Fruit fly (Drosophila melanogaster) whole organism, embryonic: Measurements from ENCODE around the gene CG7568.
A peak's percentile ranks its signal among the peaks of the same experiment; 100 is the strongest.

ENCODE experiments used
- Atf-2 ChIP-seq: fragments of 200-800 bp; sonication (Bioruptor generic); optimal IDR thresholded peaks from 2 replicates; lab custom pipeline; 2016; ENCODE audit warnings: missing biosample characterization, missing genetic modification characterization
- B-H2 ChIP-seq: fragments of 200-800 bp; sonication (Bioruptor generic); optimal IDR thresholded peaks from 2 replicates; lab custom pipeline; 2018; ENCODE audit warnings: missing biosample characterization, mild to moderate bottlenecking, missing genetic modification characterization
- CG10462 ChIP-seq: fragments of 200-800 bp; sonication (Bioruptor generic); optimal IDR thresholded peaks from 2 replicates; lab custom pipeline; 2016; ENCODE audit warnings: missing biosample characterization, missing genetic modification characterization
- CG11504 ChIP-seq: fragments of 200-800 bp; sonication (Bioruptor generic); optimal IDR thresholded peaks from 3 replicates; lab custom pipeline; 2019; ENCODE audit warnings: missing biosample characterization, mild to moderate bottlenecking, missing genetic modification characterization, moderate library complexity
- CG12769 ChIP-seq: fragments of 200-800 bp; sonication (Bioruptor generic); optimal IDR thresholded peaks from 2 replicates; lab custom pipeline; 2019; ENCODE audit warnings: missing biosample characterization, mild to moderate bottlenecking, missing genetic modification characterization, moderate library complexity
- CG14014 ChIP-seq: fragments of 200-800 bp; sonication (Bioruptor generic); IDR thresholded peaks from 2 replicates; pipeline ENCODE4 v1.3.6; 2022; ENCODE audit warnings: missing biosample characterization, missing genetic modification characterization
- CG17359 ChIP-seq: fragments of 200-800 bp; sonication (Bioruptor generic); optimal IDR thresholded peaks from 3 replicates; lab custom pipeline; 2018; ENCODE audit warnings: missing biosample characterization, mild to moderate bottlenecking, missing genetic modification characterization, moderate library complexity
- CG18764 ChIP-seq: fragments of 200-800 bp; sonication (Bioruptor generic); optimal IDR thresholded peaks from 3 replicates; lab custom pipeline; 2016; ENCODE audit warnings: missing biosample characterization, missing genetic modification characterization
- CG2199 ChIP-seq: fragments of 200-800 bp; sonication (Bioruptor generic); IDR thresholded peaks from 3 replicates; pipeline ENCODE4 v1.3.6; 2022; ENCODE audit warnings: missing biosample characterization, missing genetic modification characterization
- CG30020 ChIP-seq: fragments of 200-800 bp; optimal IDR thresholded peaks from 2 replicates; lab custom pipeline; 2019; ENCODE audit warnings: missing biosample characterization, mild to moderate bottlenecking, missing genetic modification characterization, moderate library complexity
- CG3065 ChIP-seq: fragments of 200-800 bp; sonication (Bioruptor generic); optimal IDR thresholded peaks from 2 replicates; lab custom pipeline; 2016; ENCODE audit warnings: missing biosample characterization, missing genetic modification characterization
- CG32767 ChIP-seq: fragments of 200-800 bp; sonication (Bioruptor generic); IDR thresholded peaks from 2 replicates; pipeline ENCODE4 v1.3.6; 2022; ENCODE audit warnings: missing biosample characterization, missing genetic modification characterization
- CG43689 ChIP-seq: fragments of 200-800 bp; sonication (Bioruptor generic); IDR thresholded peaks from 2 replicates; pipeline ENCODE4 v1.3.6; 2022; ENCODE audit warnings: missing biosample characterization, missing genetic modification characterization
- CG8359 ChIP-seq: fragments of 200-800 bp; sonication (Bioruptor generic); optimal IDR thresholded peaks from 2 replicates; lab custom pipeline; 2017; ENCODE audit warnings: missing biosample characterization, mild to moderate bottlenecking, missing genetic modification characterization, borderline replicate concordance
- Drgx ChIP-seq: fragments of 200-800 bp; sonication (Bioruptor generic); IDR thresholded peaks from 2 replicates; pipeline ENCODE4 v1.3.6; 2022; ENCODE audit warnings: missing biosample characterization, missing genetic modification characterization
- E2f2 ChIP-seq: fragments of 200-800 bp; sonication (Bioruptor generic); IDR thresholded peaks from 2 replicates; pipeline ENCODE4 v1.3.6; 2022; ENCODE audit warnings: missing biosample characterization, missing genetic modification characterization
- Gug ChIP-seq: fragments of 200-800 bp; sonication (Bioruptor generic); IDR thresholded peaks from 4 replicates; pipeline ENCODE4 v1.3.6; 2022; ENCODE audit warnings: missing biosample characterization, missing genetic modification characterization
- Hr3 ChIP-seq: fragments of 200-800 bp; sonication (Bioruptor generic); optimal IDR thresholded peaks from 3 replicates; lab custom pipeline; 2016; ENCODE audit warnings: missing biosample characterization, missing genetic modification characterization
- Hr78 ChIP-seq, 2 experiments: fragments of 200-800 bp in 1 of 2; fragments of >200 bp in 1 of 2; sonication (Bioruptor generic) in 1 of 2; optimal IDR thresholded peaks; 2 replicates each; lab custom pipeline; 2017 to 2019; ENCODE audit warnings: missing biosample characterization in 2 of 2, missing genetic modification characterization in 2 of 2, mild to moderate bottlenecking in 1 of 2, moderate library complexity in 1 of 2
- Med ChIP-seq: fragments of 200-800 bp; sonication (Bioruptor generic); peaks from one replicate; lab custom pipeline; 2016; ENCODE audit warnings: missing biosample characterization, missing genetic modification characterization, mild to moderate bottlenecking, inconsistent platforms, moderate library complexity
- NK7.1 ChIP-seq: fragments of 200-800 bp; sonication (Bioruptor generic); optimal IDR thresholded peaks from 3 replicates; lab custom pipeline; 2016; ENCODE audit warnings: missing biosample characterization, missing genetic modification characterization
- Optix ChIP-seq: fragments of 200-800 bp; sonication (Bioruptor generic); IDR thresholded peaks from 3 replicates; pipeline ENCODE4 v1.3.6; 2022; ENCODE audit warnings: missing biosample characterization, missing genetic modification characterization
- Ptx1 ChIP-seq: fragments of 200-800 bp; sonication (Bioruptor generic); IDR thresholded peaks from 2 replicates; pipeline ENCODE4 v1.3.6; 2022; ENCODE audit warnings: missing biosample characterization, missing genetic modification characterization
- Ravus ChIP-seq: fragments of 200-800 bp; sonication (Bioruptor generic); IDR thresholded peaks from 2 replicates; pipeline ENCODE4 v1.3.6; 2022; ENCODE audit warnings: missing biosample characterization, missing genetic modification characterization
- Sox100B ChIP-seq: fragments of 200-800 bp; sonication (Bioruptor generic); optimal IDR thresholded peaks from 3 replicates; lab custom pipeline; 2018; ENCODE audit warnings: missing biosample characterization, mild to moderate bottlenecking, missing genetic modification characterization
- Sry-δ ChIP-seq: fragments of 200-800 bp; sonication (Bioruptor generic); optimal IDR thresholded peaks from 2 replicates; lab custom pipeline; 2016; ENCODE audit warnings: missing biosample characterization, missing genetic modification characterization
- bigmax ChIP-seq: fragments of 200-800 bp; sonication (Bioruptor generic); optimal IDR thresholded peaks from 2 replicates; lab custom pipeline; 2018; ENCODE audit warnings: missing biosample characterization, mild to moderate bottlenecking, missing genetic modification characterization
- btn ChIP-seq: fragments of 200-800 bp; sonication (Bioruptor generic); optimal IDR thresholded peaks from 2 replicates; lab custom pipeline; 2016; ENCODE audit warnings: missing biosample characterization, missing genetic modification characterization
- caup ChIP-seq: fragments of 200-800 bp; sonication (Bioruptor generic); optimal IDR thresholded peaks from 3 replicates; lab custom pipeline; 2017; ENCODE audit warnings: missing biosample characterization, mild to moderate bottlenecking, missing genetic modification characterization, moderate library complexity; ENCODE audit not compliant: severe bottlenecking
- chinmo ChIP-seq: fragments of 200-800 bp; sonication (Bioruptor generic); IDR thresholded peaks from 4 replicates; pipeline ENCODE4 v1.3.6; 2022; ENCODE audit warnings: missing biosample characterization, missing genetic modification characterization; ENCODE audit not compliant: partially characterized antibody
- ewg ChIP-seq: fragments of 200-800 bp; sonication (Bioruptor generic); optimal IDR thresholded peaks from 3 replicates; lab custom pipeline; 2017; ENCODE audit warnings: mild to moderate bottlenecking, missing biosample characterization, missing genetic modification reagents, missing genetic modification characterization
- gem ChIP-seq: fragments of 200-800 bp; sonication (Bioruptor generic); optimal IDR thresholded peaks from 2 replicates; lab custom pipeline; 2019; ENCODE audit warnings: missing biosample characterization, mild to moderate bottlenecking, missing genetic modification characterization, moderate library complexity
- gt ChIP-seq: fragments of 200-800 bp; sonication (Bioruptor generic); IDR thresholded peaks from 2 replicates; pipeline ENCODE4 v1.3.6; 2022; ENCODE audit warnings: missing biosample characterization, missing genetic modification characterization
- ken ChIP-seq: fragments of 200-800 bp; sonication (Bioruptor generic); IDR thresholded peaks from 3 replicates; pipeline ENCODE4 v1.3.6; 2022; ENCODE audit warnings: missing biosample characterization, missing genetic modification characterization
- lab ChIP-seq: fragments of 200-800 bp; sonication (Bioruptor generic); optimal IDR thresholded peaks from 3 replicates; lab custom pipeline; 2017; ENCODE audit warnings: missing biosample characterization, missing genetic modification characterization, mild to moderate bottlenecking, moderate library complexity, missing genetic modification reagents
- lola ChIP-seq, 3 experiments: fragments of >200 bp in 2 of 3; fragments of 200-800 bp in 1 of 3; sonication (Bioruptor generic) in 1 of 3; optimal IDR thresholded peaks; 2 replicates each; lab custom pipeline; 2017 to 2019; ENCODE audit warnings: missing biosample characterization in 3 of 3, missing genetic modification characterization in 3 of 3, mild to moderate bottlenecking in 1 of 3, moderate library complexity in 1 of 3
- lov ChIP-seq, 2 experiments: fragments of 200-800 bp in 1 of 2; fragments of >200 bp in 1 of 2; sonication (Bioruptor generic) in 1 of 2; IDR thresholded peaks in 1 of 2; optimal IDR thresholded peaks in 1 of 2; 2 replicates in 1 of 2; 3 replicates in 1 of 2; pipeline versions ENCODE4 v1.3.6 to Lab custom; 2017 to 2022; ENCODE audit warnings: missing biosample characterization in 1 of 2, missing genetic modification characterization in 1 of 2
- pum ChIP-seq: fragments of 200-800 bp; sonication (Bioruptor generic); optimal IDR thresholded peaks from 2 replicates; lab custom pipeline; 2016; ENCODE audit warnings: missing biosample characterization, missing genetic modification characterization
- ranshi ChIP-seq: fragments of 200-800 bp; sonication (Bioruptor generic); IDR thresholded peaks from 2 replicates; pipeline ENCODE4 v1.3.6; 2022; ENCODE audit warnings: missing biosample characterization, missing genetic modification characterization
- rib ChIP-seq: fragments of 200-800 bp; sonication (Bioruptor generic); IDR thresholded peaks from 2 replicates; pipeline ENCODE4 v1.3.6; 2022; ENCODE audit warnings: missing biosample characterization, missing genetic modification characterization
- sens ChIP-seq: fragments of 200-800 bp; sonication (Bioruptor generic); peaks from one replicate; lab custom pipeline; 2016; ENCODE audit warnings: missing biosample characterization, missing genetic modification characterization
- sob ChIP-seq: fragments of 200-800 bp; sonication (Bioruptor generic); IDR thresholded peaks from 2 replicates; pipeline ENCODE4 v1.3.6; 2022; ENCODE audit warnings: missing biosample characterization, missing genetic modification characterization
- sug ChIP-seq: fragments of 200-800 bp; optimal IDR thresholded peaks from 2 replicates; lab custom pipeline; 2019; ENCODE audit warnings: missing biosample characterization, mild to moderate bottlenecking, missing genetic modification characterization, moderate library complexity
- tna ChIP-seq: fragments of 200-800 bp; sonication (Bioruptor generic); IDR thresholded peaks from 2 replicates; pipeline ENCODE4 v1.3.6; 2022; ENCODE audit warnings: missing biosample characterization, missing genetic modification characterization; ENCODE audit not compliant: partially characterized antibody
- trem ChIP-seq: fragments of 200-800 bp; optimal IDR thresholded peaks from 3 replicates; lab custom pipeline; 2019; ENCODE audit warnings: missing biosample characterization, mild to moderate bottlenecking, missing genetic modification characterization, moderate library complexity
- usp ChIP-seq: fragments of >200 bp; optimal IDR thresholded peaks from 2 replicates; lab custom pipeline; 2017; ENCODE audit warnings: missing biosample characterization, missing genetic modification characterization
- vfl ChIP-seq: fragments of 200-800 bp; sonication (Bioruptor generic); optimal IDR thresholded peaks from 2 replicates; lab custom pipeline; 2016; ENCODE audit warnings: missing biosample characterization, missing genetic modification characterization
- vvl ChIP-seq: fragments of 200-800 bp; sonication (Bioruptor generic); IDR thresholded peaks from 2 replicates; pipeline ENCODE4 v1.3.6; 2022; ENCODE audit warnings: missing biosample characterization, missing genetic modification characterization
- zfh2 ChIP-seq: fragments of 200-800 bp; sonication (Bioruptor generic); optimal IDR thresholded peaks from 2 replicates; lab custom pipeline; 2016; ENCODE audit warnings: missing biosample characterization, missing genetic modification characterization

Gene CG7568

DNA sequence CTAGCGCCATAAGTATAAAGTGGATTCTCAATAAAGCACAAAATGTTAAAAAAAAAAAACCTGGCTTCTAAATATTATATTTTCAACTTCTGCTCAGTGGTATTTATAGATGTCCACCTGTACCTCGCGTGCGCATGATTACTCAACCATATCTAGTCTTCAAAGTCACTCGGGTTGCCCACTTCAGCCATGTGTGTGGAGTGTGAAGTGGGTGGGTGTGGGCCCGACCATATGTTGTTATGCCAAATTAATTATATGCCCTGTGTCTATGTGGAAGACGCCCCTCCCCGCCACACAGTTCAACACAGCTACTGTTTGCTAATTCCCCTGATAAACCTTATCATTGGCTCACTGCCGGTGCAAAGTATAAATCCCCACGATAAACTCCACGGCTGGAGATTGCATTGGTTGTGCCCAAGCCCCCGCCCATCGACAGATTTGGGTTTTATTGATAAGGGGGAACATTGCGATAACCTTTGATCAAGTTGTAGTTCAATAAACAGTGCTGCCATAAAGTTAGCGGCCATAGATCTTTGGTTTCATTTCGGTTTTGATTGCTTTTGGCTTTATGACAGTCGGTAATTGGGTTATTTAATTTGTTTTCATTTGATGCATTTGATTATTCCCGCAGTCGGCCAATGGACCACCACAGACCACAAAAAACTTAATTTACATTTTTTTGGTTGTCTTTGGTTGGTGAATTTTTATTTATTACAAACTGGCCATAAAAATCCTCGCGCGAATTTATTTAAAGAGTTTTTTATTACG, 20.2 kb upstream of the CG7568 start (continued):
- TF ChIP-seq CG14014: no peak
- no peak for TF ChIP-seq E2f2 (GFP tag; lab: Robert Waterston, UW)
- TF ChIP-seq Hr3: no peak
- no peak for TF ChIP-seq lola (GFP tag; optimal IDR thresholded peaks at IDR 0.05; lab: Kevin White, UChicago)
- no peak for TF ChIP-seq vfl (GFP tag; lab: Kevin White, UChicago)
- TF ChIP-seq lab (GFP tag; lab: Kevin White, UChicago): peak; percentile 65
- peak in 1 of 2 experiments; percentile 92 for TF ChIP-seq Hr78 (GFP tag; optimal IDR thresholded peaks at IDR 0.05; lab: Kevin White, UChicago)
- TF ChIP-seq CG43689 (GFP tag; lab: Robert Waterston, UW): no peak
- no peak for TF ChIP-seq Ravus (GFP tag; lab: Robert Waterston, UW)
- TF ChIP-seq sens (GFP tag; lab: Kevin White, UChicago): peak; percentile 72
- TF ChIP-seq Sry-δ: no peak
- TF ChIP-seq lov (optimal IDR thresholded peaks at IDR 0.05; lab: Kevin White, UChicago): no peak
- TF ChIP-seq lov (GFP tag; IDR thresholded peaks at IDR 0.05; lab: Robert Waterston, UW): no peak
- no peak for TF ChIP-seq CG32767 (GFP tag; lab: Robert Waterston, UW)
- TF ChIP-seq chinmo (GFP tag; lab: Robert Waterston, UW): peak; percentile 77; the same call in 1 of the 4 replicates
- no peak for TF ChIP-seq CG2199 (GFP tag; lab: Robert Waterston, UW)
- TF ChIP-seq Sox100B (GFP tag; lab: Kevin White, UChicago): no peak
- no peak for TF ChIP-seq CG11504 (tag; lab: Kevin White, UChicago)
- no peak for TF ChIP-seq Optix
- TF ChIP-seq ken (GFP tag; lab: Robert Waterston, UW): no peak
- TF ChIP-seq CG8359: no peak
- TF ChIP-seq CG30020 (tag; lab: Kevin White, UChicago): no peak
- TF ChIP-seq btn (GFP tag; lab: Kevin White, UChicago): no peak
- no peak for TF ChIP-seq CG17359 (tag; lab: Kevin White, UChicago)
- TF ChIP-seq gt (GFP tag; lab: Robert Waterston, UW): no peak
- peak; percentile 7 for TF ChIP-seq gem (tag; lab: Kevin White, UChicago)
- no peak for TF ChIP-seq Gug (GFP tag; lab: Robert Waterston, UW)
- TF ChIP-seq ranshi (GFP tag; lab: Robert Waterston, UW): no peak
- 0 out of 2 replicates have a peak, but pooled peaks have one; percentile 27 for TF ChIP-seq sob (GFP tag; lab: Robert Waterston, UW)
- TF ChIP-seq ewg (GFP tag; lab: Kevin White, UChicago): no peak
- TF ChIP-seq CG12769 (tag; lab: Kevin White, UChicago): no peak
- no peak for TF ChIP-seq vvl (GFP tag; lab: Robert Waterston, UW)
- peak; percentile 74 for TF ChIP-seq Med (GFP tag; lab: Kevin White, UChicago)
- TF ChIP-seq CG18764 (GFP tag; lab: Kevin White, UChicago): no peak
- peak; percentile 29 for TF ChIP-seq caup (GFP tag; lab: Kevin White, UChicago)
- TF ChIP-seq NK7.1 (GFP tag; lab: Kevin White, UChicago): no peak
- no peak for TF ChIP-seq Atf-2 (GFP tag; lab: Kevin White, UChicago)
- no peak for TF ChIP-seq zfh2 (GFP tag; lab: Kevin White, UChicago)
- peak; percentile 61; the same call in 1 of the 2 replicates for TF ChIP-seq rib
- TF ChIP-seq pum (GFP tag; lab: Kevin White, UChicago): no peak
- TF ChIP-seq sug: peak; percentile 71
- no peak for TF ChIP-seq B-H2 (GFP tag; lab: Kevin White, UChicago)
- TF ChIP-seq CG3065 (GFP tag; lab: Kevin White, UChicago): no peak
- TF ChIP-seq Ptx1: no peak
- TF ChIP-seq bigmax (GFP tag; lab: Kevin White, UChicago): no peak
- 0 out of 2 replicates have a peak, but pooled peaks have one; percentile 11 for TF ChIP-seq Drgx (GFP tag; lab: Robert Waterston, UW)
- no peak for TF ChIP-seq usp (GFP tag; lab: Kevin White, UChicago)
- TF ChIP-seq tna (GFP tag; lab: Robert Waterston, UW): no peak
- TF ChIP-seq trem (tag; lab: Kevin White, UChicago): no peak
- no peak for TF ChIP-seq CG10462 (GFP tag; lab: Kevin White, UChicago)
